Worm (Caenorhabditis elegans) whole organism, L3 larva: Measurements from ENCODE around the gene nhr-205.

Experiments used
- R02D3.7 ChIP-seq: fragments of 150-350 bp; optimal IDR thresholded peaks from 2 replicates; lab custom pipeline; 2014; ENCODE audit warnings: missing biosample characterization, missing genetic modification characterization
- ZK546.5 ChIP-seq: sonication (generic microtip); optimal IDR thresholded peaks from 2 replicates; lab custom pipeline; 2017; ENCODE audit warnings: missing biosample characterization, missing genetic modification characterization
- ama-1 ChIP-seq: fragments of 150-350 bp; optimal IDR thresholded peaks from 2 replicates; lab custom pipeline; 2018
- ceh-16 ChIP-seq: sonication (generic microtip); optimal IDR thresholded peaks from 2 replicates; lab custom pipeline; 2017; ENCODE audit warnings: missing biosample characterization, missing genetic modification characterization
- ceh-28 ChIP-seq: fragments of 150-350 bp; optimal IDR thresholded peaks from 2 replicates; lab custom pipeline; 2014; ENCODE audit warnings: missing biosample characterization, missing genetic modification reagents, missing genetic modification characterization
- ceh-9 ChIP-seq: sonication (generic microtip); optimal IDR thresholded peaks from 2 replicates; lab custom pipeline; 2018; ENCODE audit warnings: missing biosample characterization, missing genetic modification characterization
- daf-12 ChIP-seq: fragments of 150-350 bp; optimal IDR thresholded peaks from 2 replicates; lab custom pipeline; 2014; ENCODE audit warnings: missing biosample characterization, missing genetic modification reagents, missing genetic modification characterization
- egl-5 ChIP-seq: fragments of 150-350 bp; optimal IDR thresholded peaks from 2 replicates; lab custom pipeline; 2017; ENCODE audit warnings: missing biosample characterization, missing genetic modification reagents, missing genetic modification characterization, inconsistent platforms
- elt-1 ChIP-seq: fragments of 150-350 bp; optimal IDR thresholded peaks from 2 replicates; lab custom pipeline; 2014; ENCODE audit warnings: missing biosample characterization, missing genetic modification characterization
- elt-2 ChIP-seq: sonication (generic microtip); optimal IDR thresholded peaks from 2 replicates; lab custom pipeline; 2016; ENCODE audit warnings: missing genetic modification reagents, mild to moderate bottlenecking, missing genetic modification characterization, missing compliant biosample characterization
- elt-3 ChIP-seq, 3 experiments: fragments of 150-350 bp in 1 of 3; sonication (generic microtip) in 2 of 3; optimal IDR thresholded peaks; 2 replicates in 2 of 3; 4 replicates in 1 of 3; lab custom pipeline; 2014 to 2017; ENCODE audit warnings: missing biosample characterization in 3 of 3, missing genetic modification characterization in 3 of 3
- eor-1 ChIP-seq, 2 experiments: fragments of 150-350 bp; optimal IDR thresholded peaks; 2 replicates each; lab custom pipeline; 2014 to 2018; ENCODE audit warnings: missing biosample characterization in 2 of 2, missing genetic modification characterization in 2 of 2
- fkh-10 ChIP-seq: sonication (generic microtip); optimal IDR thresholded peaks from 2 replicates; lab custom pipeline; 2017; ENCODE audit warnings: missing biosample characterization, missing genetic modification reagents, missing genetic modification characterization
- fos-1 ChIP-seq: fragments of 150-350 bp; optimal IDR thresholded peaks from 2 replicates; lab custom pipeline; 2014; ENCODE audit warnings: missing biosample characterization, missing genetic modification characterization
- jun-1 ChIP-seq: fragments of 150-350 bp; optimal IDR thresholded peaks from 2 replicates; lab custom pipeline; 2014; ENCODE audit warnings: missing biosample characterization, missing genetic modification reagents, missing genetic modification characterization
- lin-15B ChIP-seq: fragments of 150-350 bp; optimal IDR thresholded peaks from 2 replicates; lab custom pipeline; 2014; ENCODE audit warnings: missing biosample characterization, missing genetic modification characterization
- lin-39 ChIP-seq: fragments of 150-350 bp; optimal IDR thresholded peaks from 2 replicates; lab custom pipeline; 2018; ENCODE audit warnings: missing biosample characterization, missing genetic modification reagents, missing genetic modification characterization
- lsy-12 ChIP-seq: sonication (generic microtip); optimal IDR thresholded peaks from 2 replicates; lab custom pipeline; 2016; ENCODE audit warnings: mild to moderate bottlenecking, missing genetic modification characterization, missing compliant biosample characterization
- mdl-1 ChIP-seq: fragments of 150-350 bp; optimal IDR thresholded peaks from 2 replicates; lab custom pipeline; 2014; ENCODE audit warnings: missing biosample characterization, missing genetic modification characterization
- mml-1 ChIP-seq: fragments of 150-350 bp; sonication (generic microtip); optimal IDR thresholded peaks from 3 replicates; lab custom pipeline; 2014; ENCODE audit warnings: missing biosample characterization, missing genetic modification characterization
- nfya-1 ChIP-seq: sonication (generic microtip); optimal IDR thresholded peaks from 2 replicates; lab custom pipeline; 2017; ENCODE audit warnings: missing genetic modification characterization, mild to moderate bottlenecking, missing compliant biosample characterization, antibody characterized with exemption, moderate library complexity; ENCODE audit not compliant: insufficient read depth
- nhr-11 ChIP-seq: fragments of 150-350 bp; optimal IDR thresholded peaks from 2 replicates; lab custom pipeline; 2014; ENCODE audit warnings: missing biosample characterization, missing genetic modification characterization
- nhr-12 ChIP-seq: fragments of 150-350 bp; optimal IDR thresholded peaks from 2 replicates; lab custom pipeline; 2014; ENCODE audit warnings: missing biosample characterization, missing genetic modification characterization
- nhr-23 ChIP-seq: fragments of 150-350 bp; optimal IDR thresholded peaks from 2 replicates; lab custom pipeline; 2014; ENCODE audit warnings: missing biosample characterization, missing genetic modification reagents, missing genetic modification characterization
- nhr-237 ChIP-seq: fragments of 150-350 bp; optimal IDR thresholded peaks from 2 replicates; lab custom pipeline; 2014; ENCODE audit warnings: missing biosample characterization, missing genetic modification characterization
- nhr-25 ChIP-seq: sonication (generic microtip); optimal IDR thresholded peaks from 2 replicates; lab custom pipeline; 2017; ENCODE audit warnings: missing biosample characterization, missing genetic modification characterization
- nhr-28 ChIP-seq: fragments of 150-350 bp; optimal IDR thresholded peaks from 2 replicates; lab custom pipeline; 2014; ENCODE audit warnings: missing biosample characterization, missing genetic modification characterization
- nhr-43 ChIP-seq: sonication (generic microtip); optimal IDR thresholded peaks from 2 replicates; lab custom pipeline; 2016; ENCODE audit warnings: mild to moderate bottlenecking, missing genetic modification characterization, missing compliant biosample characterization; ENCODE audit not compliant: poor library complexity, severe bottlenecking
- nhr-67 ChIP-seq: fragments of 150-350 bp; optimal IDR thresholded peaks from 2 replicates; lab custom pipeline; 2014; ENCODE audit warnings: missing biosample characterization, missing genetic modification characterization
- nhr-76 ChIP-seq: fragments of 150-350 bp; sonication (generic microtip); optimal IDR thresholded peaks from 5 replicates; lab custom pipeline; 2014; ENCODE audit warnings: missing biosample characterization, missing genetic modification characterization
- nhr-77 ChIP-seq: fragments of 150-350 bp; optimal IDR thresholded peaks from 2 replicates; lab custom pipeline; 2014; ENCODE audit warnings: missing biosample characterization, missing genetic modification characterization
- pha-4 ChIP-seq: fragments of 150-350 bp; optimal IDR thresholded peaks from 2 replicates; lab custom pipeline; 2014; ENCODE audit warnings: missing biosample characterization, missing genetic modification reagents, missing genetic modification characterization
- pqm-1 ChIP-seq: fragments of 150-350 bp; optimal IDR thresholded peaks from 2 replicates; lab custom pipeline; 2017; ENCODE audit warnings: missing biosample characterization, missing genetic modification characterization, inconsistent platforms
- sea-2 ChIP-seq: fragments of 150-350 bp; sonication (generic microtip); optimal IDR thresholded peaks from 4 replicates; lab custom pipeline; 2014; ENCODE audit warnings: missing biosample characterization, missing genetic modification reagents, missing genetic modification characterization
- snpc-4 ChIP-seq: fragments of 150-350 bp; optimal IDR thresholded peaks from 2 replicates; lab custom pipeline; 2014; ENCODE audit warnings: missing biosample characterization, missing genetic modification characterization
- tbx-2 ChIP-seq: sonication (generic microtip); optimal IDR thresholded peaks from 2 replicates; lab custom pipeline; 2016; ENCODE audit warnings: mild to moderate bottlenecking, missing genetic modification characterization, missing compliant biosample characterization
- unc-39 ChIP-seq: sonication (generic microtip); optimal IDR thresholded peaks from 4 replicates; lab custom pipeline; 2017; ENCODE audit warnings: missing biosample characterization, missing genetic modification characterization
- unc-62 ChIP-seq: fragments of 150-350 bp; sonication (generic microtip); optimal IDR thresholded peaks from 4 replicates; lab custom pipeline; 2014; ENCODE audit warnings: missing biosample characterization, missing genetic modification reagents, missing genetic modification characterization
- ztf-11 ChIP-seq: fragments of 150-350 bp; optimal IDR thresholded peaks from 2 replicates; lab custom pipeline; 2014; ENCODE audit warnings: missing biosample characterization, missing genetic modification characterization
- ztf-4 ChIP-seq: fragments of 150-350 bp; optimal IDR thresholded peaks from 2 replicates; lab custom pipeline; 2014; ENCODE audit warnings: missing biosample characterization, missing genetic modification characterization

nhr-205 gene

DNA sequence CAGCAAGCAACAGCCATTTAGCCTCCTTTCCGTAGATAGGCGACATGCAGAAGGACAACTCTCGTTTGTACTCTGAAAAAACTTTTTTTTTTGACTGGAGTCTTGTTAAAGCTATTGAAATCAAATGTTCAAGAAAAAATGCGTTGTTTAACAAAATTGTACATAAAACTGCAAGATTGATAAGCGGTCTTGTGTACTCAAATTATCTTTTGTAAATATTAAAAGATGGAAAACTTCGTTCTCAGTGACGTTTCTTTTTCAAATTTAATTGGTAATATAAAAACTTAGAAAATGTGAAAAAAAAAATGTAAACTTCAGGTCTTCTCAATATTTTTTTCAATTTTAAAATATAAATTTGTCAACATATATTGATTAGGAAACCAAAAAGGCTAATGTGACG is 29.6 kb upstream of the nhr-205 start:
- TF ChIP-seq ama-1 (no peak), elt-1 (tag; lab: Kevin White, UChicago) (no peak), nfya-1 (tag; lab: Kevin White, UChicago) (no peak), eor-1 (tag; optimal IDR thresholded peaks at IDR 0.05; lab: Kevin White, UChicago) (no peak), ceh-16 (no peak), nhr-11 (tag; lab: Kevin White, UChicago) (no peak), mml-1 (tag; lab: Kevin White, UChicago) (no peak), nhr-28 (tag; lab: Kevin White, UChicago) (no peak), jun-1 (tag; lab: Kevin White, UChicago) (no peak), ceh-9 (tag; lab: Kevin White, UChicago) (no peak), pha-4 (tag; lab: Kevin White, UChicago) (peak; percentile 63), pqm-1 (tag; lab: Kevin White, UChicago) (peak; percentile 5), elt-2 (tag; lab: Kevin White, UChicago) (peak; percentile 42), elt-3 (tag; optimal IDR thresholded peaks at IDR 0.05; lab: Kevin White, UChicago) (no peak), ceh-28 (tag; lab: Kevin White, UChicago) (no peak), nhr-76 (no peak), nhr-67 (no peak), nhr-12 (tag; lab: Kevin White, UChicago) (no peak), daf-12 (tag; lab: Kevin White, UChicago) (no peak), egl-5 (no peak), lsy-12 (no peak), tbx-2 (tag; lab: Kevin White, UChicago) (no peak), nhr-43 (tag; lab: Kevin White, UChicago) (no peak), fos-1 (no peak)

- TF ChIP-seq ZK546.5 (tag; lab: Kevin White, UChicago) (no peak), nhr-28 (tag; lab: Kevin White, UChicago) (no peak), unc-62 (GFP tag; lab: Kevin White, UChicago) (no peak), nhr-76 (no peak), elt-3 (tag; optimal IDR thresholded peaks at IDR 0.05; lab: Kevin White, UChicago) (no peak), nhr-23 (tag; lab: Kevin White, UChicago) (no peak), ceh-16 (no peak), pha-4 (tag; lab: Kevin White, UChicago) (no peak), sea-2 (GFP tag; lab: Kevin White, UChicago) (no peak), mdl-1 (no peak), snpc-4 (tag; lab: Kevin White, UChicago) (no peak), lsy-12 (no peak), egl-5 (no peak), unc-39 (tag; lab: Kevin White, UChicago) (no peak), ceh-9 (tag; lab: Kevin White, UChicago) (no peak), nfya-1 (tag; lab: Kevin White, UChicago) (no peak)
These were observed 25.7 kb upstream of the nhr-205 start, which contains the start of gene C08B6.11 for ce11 chrV:10107309-10107708. Gene C08B6.11 (plus strand): TSS chrV:10107609.

ce11 chrV:10105412-10105811 is 23.8 kb upstream of the nhr-205 start, which contains the start of gene C08B6.2:
Gene C08B6.2 (plus strand): TSS chrV:10105712.
- TF ChIP-seq elt-2 (tag; lab: Kevin White, UChicago): no peak

ce11 chrV:10104785-10105310 is 23.3 kb upstream of the nhr-205 start, which contains the start of gene ugt-17:
Gene ugt-17 (minus strand): TSS chrV:10104964.
- TF ChIP-seq pqm-1 (tag; lab: Kevin White, UChicago) (peak; percentile 90), nhr-25 (tag; lab: Kevin White, UChicago) (no peak), lin-39 (no peak), fkh-10 (GFP tag; lab: Kevin White, UChicago) (no peak), elt-2 (tag; lab: Kevin White, UChicago) (peak; percentile 76), mml-1 (tag; lab: Kevin White, UChicago) (no peak), elt-1 (tag; lab: Kevin White, UChicago) (no peak), pha-4 (tag; lab: Kevin White, UChicago) (peak; percentile 51), fos-1 (no peak), nfya-1 (tag; lab: Kevin White, UChicago) (no peak), sea-2 (GFP tag; lab: Kevin White, UChicago) (no peak), ztf-11 (tag; lab: Kevin White, UChicago) (no peak), nhr-237 (tag; lab: Kevin White, UChicago) (no peak), lin-15B (no peak), ceh-16 (no peak), daf-12 (tag; lab: Kevin White, UChicago) (no peak), mdl-1 (no peak), R02D3.7 (tag; lab: Kevin White, UChicago) (no peak), unc-39 (tag; lab: Kevin White, UChicago) (no peak), nhr-43 (tag; lab: Kevin White, UChicago) (no peak), nhr-11 (tag; lab: Kevin White, UChicago) (no peak), nhr-77 (tag; lab: Kevin White, UChicago) (no peak), elt-3 (tag; optimal IDR thresholded peaks at IDR 0.05; lab: Kevin White, UChicago) (no peak), nhr-23 (tag; lab: Kevin White, UChicago) (no peak), ztf-4 (no peak)
